Worm (Caenorhabditis elegans): ENCODE results near the gene Y54G11A.14.

- TF ChIP-seq lin-13 (GFP tag; optimal IDR thresholded peaks at IDR 0.05), result no peak
- TF ChIP-seq unc-55 (GFP tag; optimal IDR thresholded peaks at IDR 0.05), result no peak
- TF ChIP-seq R02D3.7 (tag; optimal IDR thresholded peaks at IDR 0.05), result no peak
- no peak for TF ChIP-seq lsy-2 (tag; optimal IDR thresholded peaks at IDR 0.05)
- TF ChIP-seq ama-1 (optimal IDR thresholded peaks at IDR 0.05), result no peak
- no peak for TF ChIP-seq nhr-12 (tag; optimal IDR thresholded peaks at IDR 0.05)
- TF ChIP-seq elt-1 (tag; optimal IDR thresholded peaks at IDR 0.05), result no peak
Observed at ce11 chrII:14318027-14318426, at the start of gene Y54G11A.14.

Measured in whole organism, L2 larva.